Fruit fly (Drosophila melanogaster): ENCODE results near the gene CG32700.

Gene CG32700

DNA sequence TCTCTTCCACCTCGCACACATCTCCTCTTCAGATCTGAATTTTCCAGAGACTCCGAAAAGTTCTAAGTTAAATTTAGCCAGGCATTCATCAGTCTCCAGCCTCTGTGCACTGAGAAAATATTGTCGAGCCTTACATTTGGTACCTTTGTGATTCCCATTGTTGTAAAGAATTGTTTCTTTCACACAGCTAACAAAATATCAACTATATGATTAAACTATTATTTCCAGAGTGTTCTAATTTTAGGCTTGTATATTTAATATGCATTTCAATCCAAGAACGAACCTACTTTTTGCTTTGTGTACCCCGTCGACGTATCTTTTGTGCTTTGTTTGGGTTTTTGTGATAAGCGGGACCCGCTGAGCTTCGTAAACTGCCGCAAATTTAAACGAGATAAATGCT lies 56.5 kb downstream of the CG32700 start (continued):
- peak; percentile 35 for TF ChIP-seq CG31627 (GFP tag; optimal IDR thresholded peaks at IDR 0.05)
- TF ChIP-seq dac (GFP tag; optimal IDR thresholded peaks at IDR 0.05), result no peak

DNA sequence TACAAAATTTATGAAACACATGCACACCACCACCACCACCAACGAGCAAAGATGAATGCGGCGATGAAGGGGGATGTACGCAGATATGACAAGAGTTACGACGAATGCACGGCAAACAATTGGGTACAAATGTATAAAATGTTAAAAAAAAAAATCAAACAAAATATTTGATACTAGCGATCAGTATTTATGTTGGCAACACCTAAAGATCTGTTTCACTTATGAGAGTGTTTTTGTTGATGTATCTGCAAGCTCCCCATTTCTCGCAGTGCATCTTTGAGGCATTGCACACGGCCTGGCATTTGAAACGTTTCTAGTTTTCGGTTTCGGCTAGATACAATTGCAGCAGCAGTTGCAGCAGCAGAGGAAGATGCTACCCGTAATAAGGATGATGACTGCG lies 63.8 kb downstream of the CG32700 start:
- TF ChIP-seq CG10669 (GFP tag; optimal IDR thresholded peaks at IDR 0.05), result peak; percentile 30
- TF ChIP-seq Gug (GFP tag; IDR thresholded peaks at IDR 0.05), result peak; percentile 71
- TF ChIP-seq esn (GFP tag; optimal IDR thresholded peaks at IDR 0.05), result peak; percentile 64
- TF ChIP-seq ss (GFP tag; optimal IDR thresholded peaks at IDR 0.05), result peak in 1 of 2 experiments; percentile 42
- TF ChIP-seq CG10631 (GFP tag; optimal IDR thresholded peaks at IDR 0.05), result peak; percentile 60
- peak; percentile 75 for TF ChIP-seq CG3919 (GFP tag; optimal IDR thresholded peaks at IDR 0.05)
- no peak for TF ChIP-seq Blimp-1 (GFP tag; optimal IDR thresholded peaks at IDR 0.05)
- TF ChIP-seq Sox15 (GFP tag; optimal IDR thresholded peaks at IDR 0.05), result no peak
- TF ChIP-seq CG1621 (tag; optimal IDR thresholded peaks at IDR 0.05), result peak; percentile 19
- TF ChIP-seq CG6792 (GFP tag; optimal IDR thresholded peaks at IDR 0.05), result peak; percentile 38
- TF ChIP-seq Eip78C (GFP tag), result peak; percentile 89
- peak; percentile 13 for TF ChIP-seq CG6808 (GFP tag; optimal IDR thresholded peaks at IDR 0.05)
- TF ChIP-seq Eip93F (GFP tag; optimal IDR thresholded peaks at IDR 0.05), result no peak
- TF ChIP-seq lz (GFP tag; optimal IDR thresholded peaks at IDR 0.05), result peak; percentile 54
- TF ChIP-seq net (GFP tag; optimal IDR thresholded peaks at IDR 0.05), result peak; percentile 61
- TF ChIP-seq dsx (GFP tag; optimal IDR thresholded peaks at IDR 0.05; ENCODE audit: poor library complexity, severe bottlenecking), result no peak
- TF ChIP-seq Ets96B (tag; optimal IDR thresholded peaks at IDR 0.05), result no peak
- peak; percentile 64 for TF ChIP-seq CG4318 (GFP tag; optimal IDR thresholded peaks at IDR 0.05)
- peak; percentile 67 for TF ChIP-seq acj6 (GFP tag; optimal IDR thresholded peaks at IDR 0.05)
- peak; percentile 22 for TF ChIP-seq CG11902 (GFP tag; optimal IDR thresholded peaks at IDR 0.05)
- TF ChIP-seq CG6163 (GFP tag; IDR thresholded peaks at IDR 0.05), result peak; percentile 87
- TF ChIP-seq spab (GFP tag; optimal IDR thresholded peaks at IDR 0.05), result peak; percentile 6
- peak; percentile 74 for TF ChIP-seq CG6276 (GFP tag; optimal IDR thresholded peaks at IDR 0.05)
- TF ChIP-seq CG16779 (tag; optimal IDR thresholded peaks at IDR 0.05), result no peak
- TF ChIP-seq Hr39 (GFP tag; optimal IDR thresholded peaks at IDR 0.05), result peak; percentile 62
- TF ChIP-seq eg (GFP tag; IDR thresholded peaks at IDR 0.05), result peak; percentile 83
- TF ChIP-seq topi (GFP tag; optimal IDR thresholded peaks at IDR 0.05), result peak; percentile 71
- TF ChIP-seq Eip75B (GFP tag; optimal IDR thresholded peaks at IDR 0.05), result peak; percentile 57
- peak; percentile 36 to 49 for TF ChIP-seq salr (GFP tag; optimal IDR thresholded peaks at IDR 0.05)
- no peak for TF ChIP-seq fkh (GFP tag; optimal IDR thresholded peaks at IDR 0.05)
- TF ChIP-seq Ets21C (GFP tag; optimal IDR thresholded peaks at IDR 0.05), result peak; percentile 22
- TF ChIP-seq CG15336 (GFP tag; IDR thresholded peaks at IDR 0.05), result peak; percentile 83
- peak; percentile 5 for TF ChIP-seq CG3032 (tag; optimal IDR thresholded peaks at IDR 0.05)
- peak; percentile 68 for TF ChIP-seq achi (GFP tag; optimal IDR thresholded peaks at IDR 0.05)
- TF ChIP-seq CG6854 (GFP tag; optimal IDR thresholded peaks at IDR 0.05), result no peak
- peak; percentile 59 for TF ChIP-seq Lpt (GFP tag; optimal IDR thresholded peaks at IDR 0.05)
- TF ChIP-seq CG9139 (GFP tag; optimal IDR thresholded peaks at IDR 0.05), result no peak
- peak; percentile 25 for TF ChIP-seq CG8319 (GFP tag; optimal IDR thresholded peaks at IDR 0.05)
- TF ChIP-seq CG31627 (GFP tag; optimal IDR thresholded peaks at IDR 0.05), result peak; percentile 63
- no peak for TF ChIP-seq fd85E (GFP tag; optimal IDR thresholded peaks at IDR 0.05)
- TF ChIP-seq dac (GFP tag; optimal IDR thresholded peaks at IDR 0.05), result peak; percentile 49
- peak; percentile 36 for TF ChIP-seq CG34406 (GFP tag; optimal IDR thresholded peaks at IDR 0.05)
- TF ChIP-seq CG7368 (GFP tag; optimal IDR thresholded peaks at IDR 0.05), result peak; percentile 58
- peak; percentile 74 for TF ChIP-seq CG8119 (GFP tag; IDR thresholded peaks at IDR 0.05)
- TF ChIP-seq Hr38 (GFP tag; optimal IDR thresholded peaks at IDR 0.05), result no peak
- TF ChIP-seq svp (GFP tag), result peak; percentile 80
- peak; percentile 62 for TF ChIP-seq Sox14 (GFP tag; optimal IDR thresholded peaks at IDR 0.05)
- TF ChIP-seq CG11294 (GFP tag; IDR thresholded peaks at IDR 0.05), result peak; percentile 41
- peak; percentile 53 for TF ChIP-seq Smox (GFP tag; optimal IDR thresholded peaks at IDR 0.05)
- peak; percentile 53 for TF ChIP-seq Met (GFP tag; optimal IDR thresholded peaks at IDR 0.05)
